Worm (Caenorhabditis elegans) whole organism, young adult: ENCODE data around the gene alh-6.

ENCODE experiments used
- B0019.2 ChIP-seq: fragments of 200-800 bp; sonication (Bioruptor generic); conservative IDR thresholded peaks from 2 replicates; pipeline ENCODE4 v1.3.6; 2022; ENCODE audit warnings: missing genetic modification reagents, missing genetic modification characterization, missing compliant biosample characterization
- F57C9.4 ChIP-seq: sonication (generic microtip); optimal IDR thresholded peaks from 2 replicates; lab custom pipeline; 2017; ENCODE audit warnings: mild to moderate bottlenecking, missing genetic modification characterization, missing compliant biosample characterization
- Y53G8AR.9 ChIP-seq: fragments of 200-800 bp; sonication (Bioruptor generic); conservative IDR thresholded peaks from 2 replicates; pipeline ENCODE4 v1.3.6; 2022; ENCODE audit warnings: missing genetic modification reagents, missing genetic modification characterization, missing compliant biosample characterization
- ama-1 ChIP-seq, 3 experiments: fragments of 150-350 bp in 1 of 3; sonication (generic microtip) in 2 of 3; optimal IDR thresholded peaks; 2 replicates each; lab custom pipeline; 2014 to 2018; ENCODE audit warnings: missing biosample characterization in 2 of 3, missing genetic modification characterization in 2 of 3, missing genetic modification reagents in 2 of 3
- aptf-2 ChIP-seq: fragments of 200-800 bp; sonication (Bioruptor generic); conservative IDR thresholded peaks from 2 replicates; pipeline ENCODE4 v1.3.6; 2022; ENCODE audit warnings: missing genetic modification reagents, missing genetic modification characterization, missing compliant biosample characterization
- lin-26 ChIP-seq: fragments of 200-800 bp; sonication (Bioruptor generic); IDR thresholded peaks from 2 replicates; pipeline ENCODE4 v1.3.6; 2022; ENCODE audit warnings: missing genetic modification reagents, missing genetic modification characterization, missing compliant biosample characterization
- sdz-38 ChIP-seq: sonication (generic microtip); optimal IDR thresholded peaks from 2 replicates; lab custom pipeline; 2016; ENCODE audit warnings: missing genotype, missing genetic modification characterization, missing compliant biosample characterization
- sea-2 ChIP-seq: fragments of 200-800 bp; sonication (Bioruptor generic); IDR thresholded peaks from 2 replicates; pipeline ENCODE4 v1.3.6; 2022; ENCODE audit warnings: missing genetic modification characterization, missing compliant biosample characterization
- snpc-1.1 ChIP-seq: sonication (generic microtip); optimal IDR thresholded peaks from 2 replicates; lab custom pipeline; 2017; ENCODE audit warnings: missing genetic modification characterization, mild to moderate bottlenecking, missing compliant biosample characterization, antibody characterized with exemption, moderate library complexity, missing genotype, missing genetic modification reagents; ENCODE audit not compliant: insufficient read depth
- tlf-1 ChIP-seq: fragments of 200-800 bp; sonication (Bioruptor generic); optimal IDR thresholded peaks from 2 replicates; lab custom pipeline; 2018; ENCODE audit warnings: mild to moderate bottlenecking, missing genetic modification characterization, missing compliant biosample characterization
- ztf-6 ChIP-seq: fragments of 200-800 bp; sonication (Bioruptor generic); IDR thresholded peaks from 2 replicates; pipeline ENCODE4 v1.3.6; 2022; ENCODE audit warnings: missing genetic modification reagents, missing genetic modification characterization, missing compliant biosample characterization

DNA sequence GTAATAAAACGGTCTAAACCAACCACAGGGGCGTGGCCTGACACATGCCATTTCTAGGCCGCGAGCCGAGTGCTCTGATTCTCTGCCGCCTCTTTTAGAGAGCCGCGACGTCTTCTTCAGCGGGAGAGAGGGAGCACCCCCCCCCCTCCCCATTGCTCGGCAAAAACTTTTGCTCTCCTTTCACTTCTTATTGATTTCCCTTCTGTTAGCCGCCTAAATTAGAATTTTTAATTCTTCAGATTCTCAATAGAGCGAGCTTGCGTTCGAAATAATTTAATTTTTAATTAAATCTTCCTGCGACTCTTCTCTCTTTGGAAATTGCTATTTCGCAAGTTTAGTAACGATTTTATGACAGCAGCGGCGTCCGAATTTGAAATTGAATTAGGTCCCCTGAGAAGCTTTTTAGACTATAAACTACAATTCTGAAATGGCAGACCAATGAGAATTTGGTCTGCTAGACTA lies 13.3 kb upstream of the alh-6 start:
- TF ChIP-seq snpc-1.1 (tag; lab: Kevin White, UChicago): no peak
- no peak; the same call in 1 of the 2 replicates for TF ChIP-seq Y53G8AR.9 (GFP tag; lab: Robert Waterston, UW)
- no peak for TF ChIP-seq tlf-1 (GFP tag; lab: Kevin White, UChicago)
- no peak for TF ChIP-seq F57C9.4
- TF ChIP-seq B0019.2 (GFP tag; lab: Robert Waterston, UW): no peak
- TF ChIP-seq lin-26 (GFP tag; lab: Robert Waterston, UW): no peak
- no peak for TF ChIP-seq ztf-6
- no peak for TF ChIP-seq sdz-38 (tag; lab: Kevin White, UChicago)
- no peak for TF ChIP-seq sea-2 (GFP tag; lab: Robert Waterston, UW)
- TF ChIP-seq aptf-2 (GFP tag; lab: Robert Waterston, UW): no peak
- TF ChIP-seq ama-1 (optimal IDR thresholded peaks at IDR 0.05; lab: Kevin White, UChicago): no peak
- peak in 1 of 2 experiments; percentile 1 for TF ChIP-seq ama-1 (GFP tag; optimal IDR thresholded peaks at IDR 0.05; lab: Kevin White, UChicago)
